Worm (Caenorhabditis elegans) whole organism, late embryonic: ENCODE data around the gene ham-3.

ENCODE experiments used
- C08G9.2 ChIP-seq: sonication (generic microtip); optimal IDR thresholded peaks from 2 replicates; lab custom pipeline; 2016; ENCODE audit warnings: mild to moderate bottlenecking, missing genetic modification characterization, moderate library complexity, missing compliant biosample characterization
- C38D4.7 ChIP-seq: fragments of 200-800 bp; sonication (Bioruptor generic); optimal IDR thresholded peaks from 2 replicates; lab custom pipeline; 2018; ENCODE audit warnings: mild to moderate bottlenecking, missing genetic modification characterization, moderate library complexity, missing compliant biosample characterization
- K02D7.2 ChIP-seq: sonication (generic microtip); optimal IDR thresholded peaks from 2 replicates; lab custom pipeline; 2017; ENCODE audit warnings: mild to moderate bottlenecking, missing genetic modification characterization, missing compliant biosample characterization
- T23F11.4 ChIP-seq: fragments of 200-800 bp; sonication (Bioruptor generic); optimal IDR thresholded peaks from 2 replicates; lab custom pipeline; 2018; ENCODE audit warnings: mild to moderate bottlenecking, missing genetic modification characterization, missing compliant biosample characterization
- ahr-1 ChIP-seq: sonication (generic microtip); optimal IDR thresholded peaks from 2 replicates; lab custom pipeline; 2016; ENCODE audit warnings: missing genetic modification characterization, missing compliant biosample characterization
- ceh-22 ChIP-seq: sonication (generic microtip); optimal IDR thresholded peaks from 2 replicates; lab custom pipeline; 2017; ENCODE audit warnings: missing biosample characterization, missing genetic modification characterization
- ceh-30 ChIP-seq: fragments of 150-350 bp; optimal IDR thresholded peaks from 2 replicates; lab custom pipeline; 2014; ENCODE audit warnings: missing biosample characterization, missing genetic modification characterization
- ceh-34 ChIP-seq: sonication (generic microtip); optimal IDR thresholded peaks from 2 replicates; lab custom pipeline; 2016; ENCODE audit warnings: mild to moderate bottlenecking, missing genetic modification characterization, missing compliant biosample characterization
- ceh-48 ChIP-seq: sonication (generic microtip); optimal IDR thresholded peaks from 2 replicates; lab custom pipeline; 2016; ENCODE audit warnings: missing genetic modification characterization, inconsistent platforms, missing compliant biosample characterization
- ceh-6 ChIP-seq: fragments of 200-800 bp; sonication (Bioruptor generic); optimal IDR thresholded peaks from 2 replicates; lab custom pipeline; 2018; ENCODE audit warnings: mild to moderate bottlenecking, missing genetic modification characterization, missing compliant biosample characterization
- dmd-4 ChIP-seq: sonication (generic microtip); optimal IDR thresholded peaks from 2 replicates; lab custom pipeline; 2016; ENCODE audit warnings: borderline replicate concordance, missing genetic modification characterization, missing compliant biosample characterization
- elt-2 ChIP-seq: sonication (generic microtip); optimal IDR thresholded peaks from 2 replicates; lab custom pipeline; 2016; ENCODE audit warnings: missing genetic modification reagents, missing genetic modification characterization, missing compliant biosample characterization
- fax-1 ChIP-seq: sonication (generic microtip); optimal IDR thresholded peaks from 2 replicates; lab custom pipeline; 2016; ENCODE audit warnings: missing genotype, missing genetic modification characterization, missing compliant biosample characterization
- fkh-10 ChIP-seq: fragments of 150-350 bp; optimal IDR thresholded peaks from 2 replicates; lab custom pipeline; 2014; ENCODE audit warnings: missing biosample characterization, missing genetic modification reagents, missing genetic modification characterization
- madf-2 ChIP-seq: sonication (generic microtip); optimal IDR thresholded peaks from 2 replicates; lab custom pipeline; 2017; ENCODE audit warnings: missing genetic modification characterization, missing compliant biosample characterization
- mec-3 ChIP-seq: sonication (generic microtip); optimal IDR thresholded peaks from 2 replicates; lab custom pipeline; 2016; ENCODE audit warnings: borderline replicate concordance, missing genetic modification characterization, missing compliant biosample characterization
- nhr-232 ChIP-seq: sonication (generic microtip); optimal IDR thresholded peaks from 2 replicates; lab custom pipeline; 2016; ENCODE audit warnings: missing genetic modification characterization, missing compliant biosample characterization
- odd-2 ChIP-seq: sonication (generic microtip); optimal IDR thresholded peaks from 2 replicates; lab custom pipeline; 2017; ENCODE audit warnings: antibody characterized with exemption, mild to moderate bottlenecking, missing genetic modification characterization, missing compliant biosample characterization
- pax-1 ChIP-seq: fragments of 150-350 bp; optimal IDR thresholded peaks from 2 replicates; lab custom pipeline; 2014; ENCODE audit warnings: missing biosample characterization, missing genetic modification characterization
- pha-4 ChIP-seq: fragments of 150-350 bp; optimal IDR thresholded peaks from 2 replicates; lab custom pipeline; 2018; ENCODE audit warnings: missing biosample characterization, missing genetic modification reagents, missing genetic modification characterization
- rnt-1 ChIP-seq: sonication (generic microtip); optimal IDR thresholded peaks from 2 replicates; lab custom pipeline; 2016; ENCODE audit warnings: missing genetic modification characterization, missing compliant biosample characterization
- sdc-2 ChIP-seq: sonication (generic microtip); optimal IDR thresholded peaks from 2 replicates; lab custom pipeline; 2016; ENCODE audit warnings: missing genotype, missing genetic modification characterization, missing compliant biosample characterization
- unc-3 ChIP-seq, 2 experiments: fragments of 200-800 bp in 1 of 2; sonication (Bioruptor generic) in 1 of 2; sonication (generic microtip) in 1 of 2; conservative IDR thresholded peaks in 1 of 2; optimal IDR thresholded peaks in 1 of 2; 2 replicates each; pipeline versions ENCODE4 v1.3.6 to Lab custom; 2016 to 2022; ENCODE audit warnings: missing compliant biosample characterization in 2 of 2, missing genetic modification characterization in 2 of 2, missing genetic modification reagents in 1 of 2
- unc-55 ChIP-seq: sonication (generic microtip); optimal IDR thresholded peaks from 2 replicates; lab custom pipeline; 2017; ENCODE audit warnings: missing biosample characterization, missing genetic modification reagents, missing genetic modification characterization
- ztf-16 ChIP-seq: sonication (generic microtip); optimal IDR thresholded peaks from 2 replicates; lab custom pipeline; 2017; ENCODE audit warnings: missing genetic modification characterization, missing compliant biosample characterization

Gene ham-3

DNA sequence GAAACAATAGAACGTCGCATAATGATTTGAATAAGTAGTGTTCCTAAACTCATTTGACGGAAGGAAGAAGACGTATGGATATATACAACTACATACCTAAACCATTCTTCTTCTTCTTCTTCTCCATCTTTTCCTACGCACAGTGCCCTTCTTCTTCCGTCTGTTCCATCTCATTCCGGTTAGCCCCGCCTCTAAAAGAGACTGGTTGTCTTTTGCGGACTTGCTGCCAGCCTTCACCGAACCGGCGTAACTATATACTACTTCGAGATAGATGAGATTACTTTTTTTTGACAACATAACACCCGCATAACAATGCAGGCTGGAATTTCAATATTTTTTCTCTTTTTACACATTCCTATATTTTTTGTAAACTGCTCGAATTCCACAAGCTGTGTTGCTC is 39.8 kb downstream of the ham-3 start, which contains the start of the genes K08E5.5 and mua-3:
K08E5.5 (minus strand) TSS at position 101 of the 400 bp plus-strand sequence.
mua-3 (plus strand) TSS at position 313 of the 400 bp plus-strand sequence.
- no peak for TF ChIP-seq ceh-48 (tag; lab: Kevin White, UChicago)
- TF ChIP-seq mec-3 (tag; lab: Kevin White, UChicago) = no peak
- TF ChIP-seq dmd-4 (tag; lab: Kevin White, UChicago) = no peak
- TF ChIP-seq K02D7.2 = no peak
- no peak for TF ChIP-seq rnt-1 (tag; lab: Kevin White, UChicago)
- no peak for TF ChIP-seq T23F11.4 (GFP tag; lab: Kevin White, UChicago)
- no peak for TF ChIP-seq sdc-2 (tag; lab: Kevin White, UChicago)
- TF ChIP-seq odd-2 (tag; lab: Kevin White, UChicago) = no peak
- no peak for TF ChIP-seq pax-1
- no peak for TF ChIP-seq pha-4 (tag; lab: Kevin White, UChicago)
- TF ChIP-seq ztf-16 (tag; lab: Kevin White, UChicago) = no peak
- no peak for TF ChIP-seq unc-55 (GFP tag; lab: Kevin White, UChicago)
- no peak for TF ChIP-seq elt-2 (tag; lab: Kevin White, UChicago)
- TF ChIP-seq fkh-10 (GFP tag; lab: Kevin White, UChicago) = no peak
- no peak for TF ChIP-seq nhr-232 (tag; lab: Kevin White, UChicago)
- TF ChIP-seq ahr-1 = no peak

DNA sequence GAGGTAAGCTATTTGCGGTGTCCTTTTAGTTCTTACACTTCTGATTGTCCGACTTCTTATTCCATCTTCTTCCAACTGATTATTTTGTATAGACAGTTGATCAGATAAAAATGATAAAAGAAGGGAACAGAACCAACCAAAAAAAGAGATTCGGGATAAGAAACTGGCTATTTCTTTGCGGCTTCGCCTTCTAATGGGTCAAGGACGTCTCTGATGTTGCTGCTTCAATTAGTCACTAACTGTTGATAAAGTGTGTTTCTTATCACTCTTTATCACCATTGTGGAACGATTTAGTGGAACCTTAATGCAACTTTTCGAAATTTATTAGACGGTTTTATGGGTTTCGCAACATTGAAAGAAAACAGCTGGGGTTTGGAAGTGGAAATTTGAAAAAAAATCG is 49.7 kb downstream of the ham-3 start:
- TF ChIP-seq ceh-34 (tag; lab: Kevin White, UChicago) = no peak
- no peak for TF ChIP-seq madf-2 (tag; lab: Kevin White, UChicago)
- TF ChIP-seq unc-3 (GFP tag; conservative IDR thresholded peaks at IDR 0.05; lab: Robert Waterston, UW) = no peak
- TF ChIP-seq unc-3 (tag; optimal IDR thresholded peaks at IDR 0.05; lab: Kevin White, UChicago) = no peak
- TF ChIP-seq ceh-30 (tag; lab: Kevin White, UChicago) = no peak
- no peak for TF ChIP-seq ceh-22 (tag; lab: Kevin White, UChicago)
- no peak for TF ChIP-seq C08G9.2 (tag; lab: Kevin White, UChicago)
- no peak for TF ChIP-seq fax-1
- no peak for TF ChIP-seq C38D4.7 (GFP tag; lab: Kevin White, UChicago)
- no peak for TF ChIP-seq ceh-48 (tag; lab: Kevin White, UChicago)
- no peak for TF ChIP-seq ceh-6 (GFP tag; lab: Kevin White, UChicago)
- TF ChIP-seq, all 69 proteins: peak for 0
